Worm (Caenorhabditis elegans): ENCODE results near the gene Y110A2AL.7.
A peak's percentile ranks its signal among the peaks of the same experiment; 100 is the strongest.

ce11 chrII:2830144-2830543, 12.8 kb downstream of the Y110A2AL.7 start:
- TF ChIP-seq ztf-23 (GFP tag; IDR thresholded peaks at IDR 0.05) (no peak), ztf-29 (GFP tag; IDR thresholded peaks at IDR 0.05) (no peak), cog-1 (tag; optimal IDR thresholded peaks at IDR 0.05) (no peak), klf-2 (GFP tag; conservative IDR thresholded peaks at IDR 0.05) (0 out of 2 replicates have a peak, but pooled peaks have one; percentile 58)

Data from whole organism, midembryonic.